Worm (Caenorhabditis elegans): ENCODE measurements around the gene Y41D4B.1.

The Y41D4B.1 gene

ce11 chrIV:1672398-1672797, at the start of gene Y41D4B.1:
Y41D4B.1 (plus strand) TSS chrIV:1672698.
- TF ChIP-seq nhr-237 (tag; optimal IDR thresholded peaks at IDR 0.05) (no peak), mdl-1 (tag; optimal IDR thresholded peaks at IDR 0.05) (no peak), fkh-10 (GFP tag; optimal IDR thresholded peaks at IDR 0.05) (peak; percentile 15)

ce11 chrIV:1623712-1624111, 48.8 kb upstream of the Y41D4B.1 start, which contains the start of gene nhr-87:
nhr-87 (plus strand) TSS chrIV:1624029.
- peak; percentile 48 for TF ChIP-seq nhr-25 (tag; optimal IDR thresholded peaks at IDR 0.05)
- TF ChIP-seq nfya-1 (tag; optimal IDR thresholded peaks at IDR 0.05; ENCODE audit: insufficient read depth): peak; percentile 16
- TF ChIP-seq elt-2 (tag; optimal IDR thresholded peaks at IDR 0.05): peak; percentile 1
- no peak for TF ChIP-seq R02D3.7 (tag; optimal IDR thresholded peaks at IDR 0.05)
- peak; percentile 14 for TF ChIP-seq nhr-23 (tag; optimal IDR thresholded peaks at IDR 0.05)
- no peak for TF ChIP-seq nhr-67 (tag; optimal IDR thresholded peaks at IDR 0.05)
- TF ChIP-seq daf-12 (tag; optimal IDR thresholded peaks at IDR 0.05): no peak
- peak; percentile 9 for TF ChIP-seq lin-39 (tag; optimal IDR thresholded peaks at IDR 0.05)
- TF ChIP-seq fos-1 (tag; optimal IDR thresholded peaks at IDR 0.05): no peak

- TF ChIP-seq ztf-4 (tag; optimal IDR thresholded peaks at IDR 0.05): no peak
- TF ChIP-seq nhr-77 (tag; optimal IDR thresholded peaks at IDR 0.05): no peak
- TF ChIP-seq mdl-1 (tag; optimal IDR thresholded peaks at IDR 0.05): no peak
- no peak for TF ChIP-seq nhr-28 (tag; optimal IDR thresholded peaks at IDR 0.05)
- TF ChIP-seq lsy-12 (tag; optimal IDR thresholded peaks at IDR 0.05): no peak
- TF ChIP-seq nhr-43 (tag; optimal IDR thresholded peaks at IDR 0.05; ENCODE audit: poor library complexity, severe bottlenecking): no peak
- TF ChIP-seq nhr-11 (tag; optimal IDR thresholded peaks at IDR 0.05): no peak
- TF ChIP-seq zag-1 (tag; optimal IDR thresholded peaks at IDR 0.05): no peak
- no peak for TF ChIP-seq unc-39 (tag; optimal IDR thresholded peaks at IDR 0.05)
- no peak for TF ChIP-seq nfya-1 (tag; optimal IDR thresholded peaks at IDR 0.05; ENCODE audit: insufficient read depth)
- no peak for TF ChIP-seq fkh-2 (tag; optimal IDR thresholded peaks at IDR 0.05)
Observed at ce11 chrIV:1624447-1624846, 48.1 kb upstream of the Y41D4B.1 start.

ce11 chrIV:1626342-1626855, 46.1 kb upstream of the Y41D4B.1 start, which contains the start of gene nhr-146:
nhr-146 (plus strand) TSS chrIV:1626805.
- TF ChIP-seq mml-1 (tag; optimal IDR thresholded peaks at IDR 0.05) (no peak), nhr-67 (tag; optimal IDR thresholded peaks at IDR 0.05) (no peak), egl-5 (tag; optimal IDR thresholded peaks at IDR 0.05) (no peak), unc-39 (tag; optimal IDR thresholded peaks at IDR 0.05) (no peak), sea-2 (GFP tag; optimal IDR thresholded peaks at IDR 0.05) (no peak), nhr-43 (tag; optimal IDR thresholded peaks at IDR 0.05; ENCODE audit: poor library complexity, severe bottlenecking) (no peak), ama-1 (optimal IDR thresholded peaks at IDR 0.05) (no peak), ztf-11 (tag; optimal IDR thresholded peaks at IDR 0.05) (no peak), aly-2 (tag; optimal IDR thresholded peaks at IDR 0.05) (no peak), nhr-237 (tag; optimal IDR thresholded peaks at IDR 0.05) (no peak), pha-4 (tag; optimal IDR thresholded peaks at IDR 0.05) (no peak), R02D3.7 (tag; optimal IDR thresholded peaks at IDR 0.05) (no peak), ceh-9 (tag; optimal IDR thresholded peaks at IDR 0.05) (no peak), nhr-11 (tag; optimal IDR thresholded peaks at IDR 0.05) (no peak), ZK546.5 (tag; optimal IDR thresholded peaks at IDR 0.05) (no peak), egl-27 (tag; optimal IDR thresholded peaks at IDR 0.05) (no peak), nhr-23 (tag; optimal IDR thresholded peaks at IDR 0.05) (no peak), nhr-76 (tag; optimal IDR thresholded peaks at IDR 0.05) (no peak), nfya-1 (tag; optimal IDR thresholded peaks at IDR 0.05; ENCODE audit: insufficient read depth) (no peak), ceh-82 (tag; optimal IDR thresholded peaks at IDR 0.05) (no peak)

ce11 chrIV:1628281-1628680, 44.2 kb upstream of the Y41D4B.1 start:
- TF ChIP-seq zag-1 (tag; optimal IDR thresholded peaks at IDR 0.05): no peak
- TF ChIP-seq fkh-10 (GFP tag; optimal IDR thresholded peaks at IDR 0.05): no peak
- no peak for TF ChIP-seq nhr-77 (tag; optimal IDR thresholded peaks at IDR 0.05)

- TF ChIP-seq fkh-10 (GFP tag; optimal IDR thresholded peaks at IDR 0.05) (no peak), nhr-43 (tag; optimal IDR thresholded peaks at IDR 0.05; ENCODE audit: poor library complexity, severe bottlenecking) (no peak), ceh-82 (tag; optimal IDR thresholded peaks at IDR 0.05) (no peak), tbx-2 (tag; optimal IDR thresholded peaks at IDR 0.05) (no peak), nhr-76 (tag; optimal IDR thresholded peaks at IDR 0.05) (no peak), lin-39 (tag; optimal IDR thresholded peaks at IDR 0.05) (no peak), pha-4 (tag; optimal IDR thresholded peaks at IDR 0.05) (no peak), elt-1 (tag; optimal IDR thresholded peaks at IDR 0.05) (no peak), ztf-4 (tag; optimal IDR thresholded peaks at IDR 0.05) (no peak), jun-1 (tag; optimal IDR thresholded peaks at IDR 0.05) (no peak), ztf-11 (tag; optimal IDR thresholded peaks at IDR 0.05) (no peak), unc-62 (GFP tag; optimal IDR thresholded peaks at IDR 0.05) (no peak), nhr-28 (tag; optimal IDR thresholded peaks at IDR 0.05) (no peak), aly-2 (tag; optimal IDR thresholded peaks at IDR 0.05) (no peak)
Observed at ce11 chrIV:1628730-1629129, 43.8 kb upstream of the Y41D4B.1 start.

Measured in whole organism, L3 larva.